Fruit fly (Drosophila melanogaster): ENCODE results near the gene GAA1.

GAA1 gene

DNA sequence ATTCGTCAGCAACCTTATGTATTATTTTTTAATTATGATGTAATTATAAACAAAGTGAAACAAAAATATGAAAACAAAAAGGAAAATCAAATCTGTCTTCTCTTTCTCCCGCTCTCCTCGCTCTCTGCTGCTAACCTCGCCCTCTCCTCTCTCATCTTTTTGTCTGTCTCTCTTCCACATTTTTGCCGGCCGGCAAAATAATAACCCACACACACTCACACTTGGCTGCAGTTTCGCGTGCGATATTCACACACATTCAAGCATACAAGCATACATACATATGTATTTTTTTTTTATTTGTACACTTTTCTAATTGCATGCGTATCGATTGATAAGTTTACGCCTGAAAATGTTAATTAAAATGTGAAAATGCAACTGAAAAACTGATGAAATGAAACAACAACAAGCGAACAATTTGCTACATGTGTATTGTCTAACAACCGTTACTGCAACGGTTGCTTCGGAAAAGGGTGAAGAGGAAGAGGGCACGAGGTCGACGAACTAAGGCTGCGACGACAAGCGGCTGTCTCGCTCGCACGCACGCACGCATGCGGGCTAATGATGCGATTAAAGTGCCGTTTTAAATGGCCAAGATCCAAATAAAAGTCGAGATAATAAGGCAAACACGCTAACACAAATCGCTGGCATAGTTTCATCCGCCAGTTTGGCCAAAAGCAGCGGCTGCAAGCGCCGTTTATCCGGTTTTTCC, 31.4 kb upstream of the GAA1 start:
- TF ChIP-seq CG34406 (GFP tag; optimal IDR thresholded peaks at IDR 0.05) (no peak), esn (GFP tag; optimal IDR thresholded peaks at IDR 0.05) (no peak), fd59A (GFP tag; optimal IDR thresholded peaks at IDR 0.05) (no peak), vri (GFP tag; optimal IDR thresholded peaks at IDR 0.05) (peak; percentile 91), Eip78C (GFP tag) (peak; percentile 60), topi (GFP tag; optimal IDR thresholded peaks at IDR 0.05) (no peak), acj6 (GFP tag; optimal IDR thresholded peaks at IDR 0.05) (no peak), salr (GFP tag; optimal IDR thresholded peaks at IDR 0.05) (no peak), Hr4 (GFP tag; optimal IDR thresholded peaks at IDR 0.05) (no peak), Eip75B (GFP tag; optimal IDR thresholded peaks at IDR 0.05) (no peak), CG9139 (GFP tag; optimal IDR thresholded peaks at IDR 0.05) (no peak), CG3919 (GFP tag; optimal IDR thresholded peaks at IDR 0.05) (no peak), CG6163 (GFP tag; IDR thresholded peaks at IDR 0.05) (0 out of 3 replicates have a peak, but pooled peaks have one; percentile 38), CG16779 (tag; optimal IDR thresholded peaks at IDR 0.05) (no peak), Sox14 (GFP tag; optimal IDR thresholded peaks at IDR 0.05) (no peak), eg (GFP tag; IDR thresholded peaks at IDR 0.05) (peak; percentile 5; the same call in 1 of the 3 replicates), CG8319 (GFP tag; optimal IDR thresholded peaks at IDR 0.05) (no peak), OdsH (GFP tag; optimal IDR thresholded peaks at IDR 0.05) (no peak), CG8119 (GFP tag; IDR thresholded peaks at IDR 0.05) (no peak), Lpt (GFP tag; optimal IDR thresholded peaks at IDR 0.05) (no peak), lz (GFP tag; optimal IDR thresholded peaks at IDR 0.05) (no peak), CG8632 (GFP tag; optimal IDR thresholded peaks at IDR 0.05) (no peak), spab (GFP tag; optimal IDR thresholded peaks at IDR 0.05) (no peak), dac (GFP tag; optimal IDR thresholded peaks at IDR 0.05) (no peak), CG10669 (GFP tag; optimal IDR thresholded peaks at IDR 0.05) (no peak), Hr38 (GFP tag; optimal IDR thresholded peaks at IDR 0.05) (no peak), pdm3 (GFP tag; optimal IDR thresholded peaks at IDR 0.05) (no peak), CG6792 (GFP tag; optimal IDR thresholded peaks at IDR 0.05) (no peak), CG3032 (tag; optimal IDR thresholded peaks at IDR 0.05) (no peak), svp (GFP tag) (peak; percentile 78), CG10631 (GFP tag; optimal IDR thresholded peaks at IDR 0.05) (no peak)

DNA sequence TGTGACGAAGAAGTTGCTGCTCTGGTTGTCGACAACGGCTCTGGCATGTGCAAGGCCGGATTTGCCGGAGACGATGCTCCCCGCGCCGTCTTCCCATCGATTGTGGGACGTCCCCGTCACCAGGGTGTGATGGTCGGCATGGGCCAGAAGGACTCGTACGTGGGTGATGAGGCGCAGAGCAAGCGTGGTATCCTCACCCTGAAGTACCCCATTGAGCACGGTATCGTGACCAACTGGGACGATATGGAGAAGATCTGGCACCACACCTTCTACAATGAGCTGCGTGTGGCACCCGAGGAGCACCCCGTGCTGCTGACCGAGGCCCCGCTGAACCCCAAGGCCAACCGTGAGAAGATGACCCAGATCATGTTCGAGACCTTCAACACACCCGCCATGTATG, 29.5 kb upstream of the GAA1 start:
- TF ChIP-seq svp (GFP tag) (peak; percentile 68), CG11902 (GFP tag; optimal IDR thresholded peaks at IDR 0.05) (no peak)

DNA sequence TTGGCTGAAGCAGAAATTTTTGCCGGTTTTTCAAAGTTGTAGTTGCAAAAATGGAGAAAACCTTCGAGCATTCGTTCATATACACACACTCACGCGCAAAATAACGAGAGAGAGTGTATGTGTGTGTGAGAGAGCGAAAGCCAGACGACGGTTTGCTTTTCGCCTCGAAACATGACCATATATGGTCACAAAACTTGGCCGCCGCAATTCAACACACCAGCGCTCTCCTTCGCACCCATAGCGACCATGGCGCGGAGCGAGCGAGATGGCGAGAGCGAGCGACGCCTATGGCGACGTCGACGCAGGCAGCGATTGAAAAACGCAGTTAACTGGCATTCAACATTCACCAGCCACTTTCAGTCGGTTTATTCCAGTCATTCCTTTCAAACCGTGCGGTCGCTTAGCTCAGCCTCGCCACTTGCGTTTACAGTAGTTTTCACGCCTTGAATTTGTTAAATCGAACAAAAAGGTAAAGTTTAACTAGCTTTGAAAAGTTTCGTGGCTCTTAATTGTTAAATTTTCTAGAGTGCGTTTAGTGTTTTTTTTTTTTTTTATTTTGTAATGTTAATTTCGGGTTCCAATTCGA, 28.6 kb upstream of the GAA1 start:
- TF ChIP-seq CG8119 (GFP tag; IDR thresholded peaks at IDR 0.05) (peak; percentile 32; the same call in 2 of the 3 replicates), CG10669 (GFP tag; optimal IDR thresholded peaks at IDR 0.05) (peak; percentile 21), CG31627 (GFP tag; optimal IDR thresholded peaks at IDR 0.05) (no peak), Blimp-1 (GFP tag; optimal IDR thresholded peaks at IDR 0.05) (peak; percentile 32), spab (GFP tag; optimal IDR thresholded peaks at IDR 0.05) (no peak), CG3032 (tag; optimal IDR thresholded peaks at IDR 0.05) (no peak), CG8319 (GFP tag; optimal IDR thresholded peaks at IDR 0.05) (no peak), Eip78C (GFP tag) (peak; percentile 81), salr (GFP tag; optimal IDR thresholded peaks at IDR 0.05) (peak in 1 of 2 experiments; percentile 42), CG6163 (GFP tag; IDR thresholded peaks at IDR 0.05) (no peak; the same call in 2 of the 3 replicates), CG16779 (tag; optimal IDR thresholded peaks at IDR 0.05) (peak; percentile 5), net (GFP tag; optimal IDR thresholded peaks at IDR 0.05) (peak; percentile 48), pdm3 (GFP tag; optimal IDR thresholded peaks at IDR 0.05) (no peak), Hr38 (GFP tag; optimal IDR thresholded peaks at IDR 0.05) (no peak), CG34406 (GFP tag; optimal IDR thresholded peaks at IDR 0.05) (peak; percentile 5), Sox15 (GFP tag; optimal IDR thresholded peaks at IDR 0.05) (no peak), fkh (GFP tag; optimal IDR thresholded peaks at IDR 0.05) (peak; percentile 50), svp (GFP tag) (peak; percentile 4), topi (GFP tag; optimal IDR thresholded peaks at IDR 0.05) (peak; percentile 29), Smox (GFP tag; optimal IDR thresholded peaks at IDR 0.05) (peak; percentile 14), Gug (GFP tag; IDR thresholded peaks at IDR 0.05) (no peak), dsx (GFP tag; optimal IDR thresholded peaks at IDR 0.05; ENCODE audit: poor library complexity, severe bottlenecking) (peak; percentile 36), Hr39 (GFP tag; optimal IDR thresholded peaks at IDR 0.05) (no peak), CG7368 (GFP tag; optimal IDR thresholded peaks at IDR 0.05) (peak; percentile 25), Hr4 (GFP tag; optimal IDR thresholded peaks at IDR 0.05) (no peak), fd85E (GFP tag; optimal IDR thresholded peaks at IDR 0.05) (no peak), CG6276 (GFP tag; optimal IDR thresholded peaks at IDR 0.05) (no peak), OdsH (GFP tag; optimal IDR thresholded peaks at IDR 0.05) (peak; percentile 28), Ets96B (tag; optimal IDR thresholded peaks at IDR 0.05) (peak; percentile 5), acj6 (GFP tag; optimal IDR thresholded peaks at IDR 0.05) (no peak), eg (GFP tag; IDR thresholded peaks at IDR 0.05) (peak; percentile 27; the same call in 1 of the 3 replicates), esn (GFP tag; optimal IDR thresholded peaks at IDR 0.05) (peak; percentile 47)
